Worm (Caenorhabditis elegans): ENCODE data around the gene snet-1.
A peak's percentile ranks its signal among the peaks of the same experiment; 100 is the strongest.

The snet-1 gene

ce11 chrX:3697623-3698022, 28.9 kb upstream of the snet-1 start (continued):
- TF ChIP-seq ceh-18 (tag; optimal IDR thresholded peaks at IDR 0.05) (peak; percentile 75), ceh-34 (tag; optimal IDR thresholded peaks at IDR 0.05) (peak; percentile 81), ceh-6 (GFP tag; optimal IDR thresholded peaks at IDR 0.05) (peak; percentile 82), ztf-16 (tag; optimal IDR thresholded peaks at IDR 0.05) (peak; percentile 76), ceh-14 (tag; optimal IDR thresholded peaks at IDR 0.05) (peak; percentile 93), pat-9 (tag; optimal IDR thresholded peaks at IDR 0.05) (peak; percentile 83), rnt-1 (tag; optimal IDR thresholded peaks at IDR 0.05) (peak; percentile 83), ceh-31 (tag; optimal IDR thresholded peaks at IDR 0.05) (peak; percentile 63), nhr-11 (tag; optimal IDR thresholded peaks at IDR 0.05) (no peak), ama-1 (optimal IDR thresholded peaks at IDR 0.05) (no peak), pax-1 (tag; optimal IDR thresholded peaks at IDR 0.05) (no peak), C38D4.7 (GFP tag; optimal IDR thresholded peaks at IDR 0.05) (peak; percentile 84), C08G9.2 (tag; optimal IDR thresholded peaks at IDR 0.05) (peak; percentile 77), elt-2 (tag; optimal IDR thresholded peaks at IDR 0.05) (peak; percentile 89), pqm-1 (tag; optimal IDR thresholded peaks at IDR 0.05) (peak; percentile 69), ceh-24 (tag; optimal IDR thresholded peaks at IDR 0.05) (peak; percentile 73), fkh-6 (tag; optimal IDR thresholded peaks at IDR 0.05) (peak; percentile 81), ceh-48 (tag; optimal IDR thresholded peaks at IDR 0.05) (peak; percentile 72), lim-6 (tag; optimal IDR thresholded peaks at IDR 0.05) (no peak), hlh-13 (GFP tag; optimal IDR thresholded peaks at IDR 0.05) (peak; percentile 74), K09A11.1 (tag; optimal IDR thresholded peaks at IDR 0.05; ENCODE audit: insufficient read depth) (peak; percentile 47), che-1 (tag; optimal IDR thresholded peaks at IDR 0.05) (peak; percentile 86), dmd-4 (tag; optimal IDR thresholded peaks at IDR 0.05; ENCODE audit: borderline replicate concordance) (peak; percentile 74), sox-2 (GFP tag; IDR thresholded peaks at IDR 0.05) (peak; percentile 79), tbx-7 (tag; optimal IDR thresholded peaks at IDR 0.05) (peak; percentile 47), nhr-232 (tag; optimal IDR thresholded peaks at IDR 0.05) (peak; percentile 70), lin-11 (tag; optimal IDR thresholded peaks at IDR 0.05) (peak; percentile 83)

DNA sequence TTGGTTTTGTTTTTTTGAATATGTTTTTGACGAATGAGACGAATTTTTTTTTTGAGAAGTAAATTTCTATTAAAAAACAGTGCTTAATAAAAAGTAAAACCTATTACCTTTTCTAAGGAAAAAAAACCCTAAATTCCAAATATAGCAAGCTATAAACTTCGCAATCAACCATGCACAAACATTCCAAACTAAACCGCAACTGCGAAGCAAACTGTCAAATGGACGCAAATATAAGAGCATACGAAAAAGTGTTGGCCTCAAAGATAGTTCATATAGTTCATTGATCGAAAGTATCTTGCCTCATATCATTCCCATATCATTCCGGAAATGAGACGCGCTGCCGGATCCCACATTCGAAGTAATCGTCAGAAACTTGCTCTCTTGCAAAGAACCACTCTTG, 27.9 kb upstream of the snet-1 start, which contains the start of gene C01C4.3:
Gene C01C4.3, plus strand, starts transcription at position 301 of the 400 bp plus-strand sequence.
- TF ChIP-seq hlh-8 (tag; optimal IDR thresholded peaks at IDR 0.05), result no peak
- TF ChIP-seq fax-1 (tag; optimal IDR thresholded peaks at IDR 0.05), result no peak
- TF ChIP-seq lin-11 (tag; optimal IDR thresholded peaks at IDR 0.05), result no peak
- TF ChIP-seq pha-4 (tag; optimal IDR thresholded peaks at IDR 0.05), result no peak
- no peak for TF ChIP-seq che-1 (tag; optimal IDR thresholded peaks at IDR 0.05)
- TF ChIP-seq ets-4 (tag; optimal IDR thresholded peaks at IDR 0.05), result no peak
- TF ChIP-seq F13H6.1 (tag; optimal IDR thresholded peaks at IDR 0.05), result no peak
- TF ChIP-seq sox-4 (tag; optimal IDR thresholded peaks at IDR 0.05), result no peak
- TF ChIP-seq zip-5 (tag; optimal IDR thresholded peaks at IDR 0.05), result no peak

DNA sequence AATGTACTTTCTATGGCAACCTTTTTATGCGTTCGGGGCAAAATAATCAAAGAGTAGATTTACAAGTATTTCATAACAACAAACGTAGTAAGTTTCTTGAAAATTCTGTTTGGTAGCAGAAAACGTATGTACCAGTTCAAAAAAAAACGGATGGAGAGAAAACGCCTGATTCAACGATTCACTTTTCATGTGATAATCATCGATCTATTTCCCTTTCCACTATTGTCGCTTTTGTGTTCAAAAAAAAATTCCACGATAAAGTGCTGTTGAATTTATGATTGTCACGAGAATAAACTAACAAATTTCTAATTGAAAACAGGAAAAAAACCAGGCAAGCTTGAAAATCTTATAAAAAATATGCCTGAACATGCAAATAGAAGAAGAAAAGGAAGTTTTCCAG, 27.1 kb upstream of the snet-1 start:
- no peak for TF ChIP-seq fkh-6 (tag; optimal IDR thresholded peaks at IDR 0.05)
- TF ChIP-seq ceh-14 (tag; optimal IDR thresholded peaks at IDR 0.05), result no peak
- TF ChIP-seq tbx-7 (tag; optimal IDR thresholded peaks at IDR 0.05), result no peak
- TF ChIP-seq zip-5 (tag; optimal IDR thresholded peaks at IDR 0.05), result no peak
- TF ChIP-seq elt-2 (tag; optimal IDR thresholded peaks at IDR 0.05), result no peak
- TF ChIP-seq nfya-1 (tag; optimal IDR thresholded peaks at IDR 0.05), result no peak
- no peak for TF ChIP-seq hlh-15 (tag; optimal IDR thresholded peaks at IDR 0.05)
- no peak for TF ChIP-seq unc-3 (GFP tag; conservative IDR thresholded peaks at IDR 0.05)
- no peak for TF ChIP-seq unc-3 (tag; optimal IDR thresholded peaks at IDR 0.05)
- TF ChIP-seq F13H6.1 (tag; optimal IDR thresholded peaks at IDR 0.05), result no peak
- no peak for TF ChIP-seq T23F11.4 (GFP tag; optimal IDR thresholded peaks at IDR 0.05)
- no peak for TF ChIP-seq rnt-1 (tag; optimal IDR thresholded peaks at IDR 0.05)
- no peak for TF ChIP-seq C38D4.7 (GFP tag; optimal IDR thresholded peaks at IDR 0.05)
- no peak for TF ChIP-seq Y22D7AL.16 (tag; optimal IDR thresholded peaks at IDR 0.05)
- no peak for TF ChIP-seq syd-9 (tag; optimal IDR thresholded peaks at IDR 0.05)
- TF ChIP-seq ceh-9 (tag; optimal IDR thresholded peaks at IDR 0.05), result no peak
- TF ChIP-seq ahr-1 (tag; optimal IDR thresholded peaks at IDR 0.05), result no peak
- no peak for TF ChIP-seq hlh-13 (GFP tag; optimal IDR thresholded peaks at IDR 0.05)
- no peak for TF ChIP-seq unc-55 (GFP tag; optimal IDR thresholded peaks at IDR 0.05)
- TF ChIP-seq madf-2 (tag; optimal IDR thresholded peaks at IDR 0.05), result no peak
- no peak for TF ChIP-seq ceh-22 (tag; optimal IDR thresholded peaks at IDR 0.05)

All from whole organism, late embryonic.